Worm (Caenorhabditis elegans): ENCODE data around the gene hgrs-1.

ce11 chrIV:8154966-8155365, 50.9 kb downstream of the hgrs-1 start:
- TF ChIP-seq nhr-11 (tag; optimal IDR thresholded peaks at IDR 0.05), result no peak
- no peak for TF ChIP-seq fax-1 (tag; optimal IDR thresholded peaks at IDR 0.05)
- no peak for TF ChIP-seq ceh-22 (tag; optimal IDR thresholded peaks at IDR 0.05)
- no peak for TF ChIP-seq F13H6.1 (tag; optimal IDR thresholded peaks at IDR 0.05)
- no peak for TF ChIP-seq pha-4 (tag; optimal IDR thresholded peaks at IDR 0.05)
- TF ChIP-seq mec-3 (tag; optimal IDR thresholded peaks at IDR 0.05; ENCODE audit: borderline replicate concordance), result no peak
